Worm (Caenorhabditis elegans) whole organism, mixed stage, embryonic: ENCODE measurements around the gene hpo-31.

Experiments used
- blmp-1 ChIP-seq: fragments of 150-350 bp; optimal IDR thresholded peaks from 2 replicates; lab custom pipeline; 2014; ENCODE audit warnings: missing biosample characterization, missing genetic modification characterization
- ceh-83 ChIP-seq: fragments of 200-800 bp; sonication (Bioruptor generic); optimal IDR thresholded peaks from 2 replicates; lab custom pipeline; 2018; ENCODE audit warnings: mild to moderate bottlenecking, missing genetic modification characterization, missing compliant biosample characterization
- elt-3 ChIP-seq: fragments of 150-350 bp; optimal IDR thresholded peaks from 2 replicates; lab custom pipeline; 2014; ENCODE audit warnings: missing biosample characterization, missing genetic modification characterization
- pha-4 ChIP-seq: fragments of 150-350 bp; optimal IDR thresholded peaks from 2 replicates; lab custom pipeline; 2018; ENCODE audit warnings: missing biosample characterization, missing genetic modification reagents, missing genetic modification characterization
- unc-62 ChIP-seq: fragments of 150-350 bp; optimal IDR thresholded peaks from 2 replicates; lab custom pipeline; 2014; ENCODE audit warnings: missing biosample characterization, missing genetic modification reagents, missing genetic modification characterization

- TF ChIP-seq pha-4 (no peak), elt-3 (tag; lab: Kevin White, UChicago) (no peak), unc-62 (no peak), ceh-83 (GFP tag; lab: Kevin White, UChicago) (no peak), blmp-1 (tag; lab: Kevin White, UChicago) (no peak)
These were observed 39.7 kb downstream of the hpo-31 start, which contains the start of gene srx-137 for ce11 chrV:13862505-13862904.
